Worm (Caenorhabditis elegans): ENCODE measurements around the gene H23L24.4.

The H23L24.4 gene

ce11 chrIV:8705504-8705903 is at the start of gene H23L24.4:
Gene H23L24.4 (minus strand): TSS chrIV:8705604.
- TF ChIP-seq unc-62 (GFP tag; optimal IDR thresholded peaks at IDR 0.05) = no peak

ce11 chrIV:8754727-8755126 is 49.3 kb upstream of the H23L24.4 start, which contains the start of gene elli-1:
Gene elli-1 (minus strand): TSS chrIV:8754827.
- no peak for TF ChIP-seq unc-62 (GFP tag; optimal IDR thresholded peaks at IDR 0.05)

- TF ChIP-seq unc-62 (GFP tag; optimal IDR thresholded peaks at IDR 0.05) = no peak
Measured at ce11 chrIV:8754146-8754545, 48.7 kb upstream of the H23L24.4 start.

- TF ChIP-seq unc-62 (GFP tag; optimal IDR thresholded peaks at IDR 0.05) = no peak
Measured at ce11 chrIV:8752492-8752891, 47.1 kb upstream of the H23L24.4 start.

ce11 chrIV:8748967-8749366 is 43.6 kb upstream of the H23L24.4 start:
- TF ChIP-seq unc-62 (GFP tag; optimal IDR thresholded peaks at IDR 0.05) = no peak

ce11 chrIV:8745591-8746302 is 40.3 kb upstream of the H23L24.4 start, which contains the start of the genes F20C5.7 and parg-1:
Gene F20C5.7 (minus strand): TSS chrIV:8745691.
Gene parg-1 (plus strand): TSS chrIV:8746252.
- no peak for TF ChIP-seq unc-62 (GFP tag; optimal IDR thresholded peaks at IDR 0.05)

ce11 chrIV:8743654-8744332 is 38.4 kb upstream of the H23L24.4 start, which contains the start of gene F21D5.7:
Gene F21D5.7 (minus strand): TSS chrIV:8743704.
- no peak for TF ChIP-seq unc-62 (GFP tag; optimal IDR thresholded peaks at IDR 0.05)

ce11 chrIV:8740952-8741438 is 35.6 kb upstream of the H23L24.4 start, which contains the start of gene F21D5.6:
Gene F21D5.6 (minus strand): TSS chrIV:8741388.
- TF ChIP-seq unc-62 (GFP tag; optimal IDR thresholded peaks at IDR 0.05) = no peak

ce11 chrIV:8739926-8740325 is 34.5 kb upstream of the H23L24.4 start, which contains the start of gene mrps-33:
Gene mrps-33 (minus strand): TSS chrIV:8740026.
- no peak for TF ChIP-seq unc-62 (GFP tag; optimal IDR thresholded peaks at IDR 0.05)

- TF ChIP-seq unc-62 (GFP tag; optimal IDR thresholded peaks at IDR 0.05) = no peak
Measured at ce11 chrIV:8739294-8739693, 33.9 kb upstream of the H23L24.4 start, which contains the start of gene F21D5.5. Gene F21D5.5 (minus strand): TSS chrIV:8739394.

- TF ChIP-seq unc-62 (GFP tag; optimal IDR thresholded peaks at IDR 0.05) = no peak
Measured at ce11 chrIV:8737787-8738186, 32.4 kb upstream of the H23L24.4 start, which contains the start of gene F21D5.4. Gene F21D5.4 (plus strand): TSS chrIV:8738087.

ce11 chrIV:8737354-8737753 is 31.9 kb upstream of the H23L24.4 start:
- no peak for TF ChIP-seq unc-62 (GFP tag; optimal IDR thresholded peaks at IDR 0.05)

- no peak for TF ChIP-seq unc-62 (GFP tag; optimal IDR thresholded peaks at IDR 0.05)
Measured at ce11 chrIV:8730469-8730868, 25.1 kb upstream of the H23L24.4 start, which contains the start of gene F21D5.3. Gene F21D5.3 (plus strand): TSS chrIV:8730815.

ce11 chrIV:8729636-8730035 is 24.2 kb upstream of the H23L24.4 start:
- no peak for TF ChIP-seq unc-62 (GFP tag; optimal IDR thresholded peaks at IDR 0.05)

- TF ChIP-seq unc-62 (GFP tag; optimal IDR thresholded peaks at IDR 0.05) = no peak
Measured at ce11 chrIV:8728122-8728521, 22.7 kb upstream of the H23L24.4 start, which contains the start of gene otub-3. Gene otub-3 (plus strand): TSS chrIV:8728177.

ce11 chrIV:8725345-8725744 is 19.9 kb upstream of the H23L24.4 start, which contains the start of gene pgm-3:
Gene pgm-3 (plus strand): TSS chrIV:8725722.
- TF ChIP-seq unc-62 (GFP tag; optimal IDR thresholded peaks at IDR 0.05) = no peak
